Worm (Caenorhabditis elegans) whole organism, L1 larva: ENCODE results near the gene F13A2.5.

ENCODE experiments used
- C34B4.2 ChIP-seq: sonication (generic microtip); optimal IDR thresholded peaks from 2 replicates; lab custom pipeline; 2017; ENCODE audit warnings: mild to moderate bottlenecking, missing genetic modification characterization, missing compliant biosample characterization
- Y116A8C.19 ChIP-seq: sonication (generic microtip); optimal IDR thresholded peaks from 2 replicates; lab custom pipeline; 2016; ENCODE audit warnings: missing compliant biosample characterization, missing genetic modification characterization, borderline replicate concordance
- ama-1 ChIP-seq: fragments of 150-350 bp; optimal IDR thresholded peaks from 2 replicates; lab custom pipeline; 2014
- blmp-1 ChIP-seq: fragments of 150-350 bp; optimal IDR thresholded peaks from 2 replicates; lab custom pipeline; 2014; ENCODE audit warnings: missing biosample characterization, missing genetic modification characterization
- ceh-63 ChIP-seq: fragments of 200-800 bp; sonication (Bioruptor generic); optimal IDR thresholded peaks from 2 replicates; lab custom pipeline; 2018; ENCODE audit warnings: mild to moderate bottlenecking, missing genetic modification characterization, missing compliant biosample characterization
- ceh-8 ChIP-seq: fragments of 200-800 bp; sonication (Bioruptor generic); optimal IDR thresholded peaks from 2 replicates; lab custom pipeline; 2018; ENCODE audit warnings: mild to moderate bottlenecking, missing genetic modification characterization, moderate library complexity, missing compliant biosample characterization
- ceh-82 ChIP-seq, 3 experiments: fragments of 150-350 bp in 1 of 3; sonication (generic microtip) in 2 of 3; optimal IDR thresholded peaks; 2 replicates each; lab custom pipeline; 2014 to 2017; ENCODE audit warnings: missing biosample characterization in 3 of 3, missing genetic modification characterization in 3 of 3
- ces-1 ChIP-seq: fragments of 150-350 bp; optimal IDR thresholded peaks from 2 replicates; lab custom pipeline; 2014; ENCODE audit warnings: missing biosample characterization, missing genetic modification reagents, missing genetic modification characterization
- dsc-1 ChIP-seq: sonication (generic microtip); optimal IDR thresholded peaks from 2 replicates; lab custom pipeline; 2016; ENCODE audit warnings: mild to moderate bottlenecking, missing genetic modification characterization, missing compliant biosample characterization
- elt-2 ChIP-seq: sonication (generic microtip); optimal IDR thresholded peaks from 2 replicates; lab custom pipeline; 2016; ENCODE audit warnings: missing genetic modification characterization, mild to moderate bottlenecking, inconsistent platforms, missing compliant biosample characterization, missing genetic modification reagents
- elt-3 ChIP-seq, 6 experiments: fragments of 150-350 bp in 1 of 6; sonication (generic microtip); optimal IDR thresholded peaks; 2 replicates each; lab custom pipeline; 2017 to 2018; ENCODE audit warnings: missing biosample characterization in 6 of 6, missing genetic modification characterization in 6 of 6, inconsistent platforms in 1 of 6
- fkh-10 ChIP-seq: sonication (generic microtip); optimal IDR thresholded peaks from 2 replicates; lab custom pipeline; 2017; ENCODE audit warnings: missing biosample characterization, missing genetic modification reagents, missing genetic modification characterization
- grh-1 ChIP-seq: fragments of 200-800 bp; sonication (Bioruptor generic); IDR thresholded peaks from 2 replicates; pipeline ENCODE4 v1.3.6; 2022; ENCODE audit warnings: missing genetic modification reagents, missing genetic modification characterization, missing compliant biosample characterization
- hlh-17 ChIP-seq: fragments of 200-800 bp; sonication (Bioruptor generic); optimal IDR thresholded peaks from 2 replicates; lab custom pipeline; 2018; ENCODE audit warnings: missing genetic modification characterization, mild to moderate bottlenecking, missing compliant biosample characterization, moderate library complexity, borderline replicate concordance
- irx-1 ChIP-seq: sonication (generic microtip); optimal IDR thresholded peaks from 2 replicates; lab custom pipeline; 2016; ENCODE audit warnings: missing genetic modification characterization, missing compliant biosample characterization
- jun-1 ChIP-seq: fragments of 150-350 bp; optimal IDR thresholded peaks from 2 replicates; lab custom pipeline; 2014; ENCODE audit warnings: missing biosample characterization, missing genetic modification reagents, missing genetic modification characterization
- lin-13 ChIP-seq: fragments of 150-350 bp; optimal IDR thresholded peaks from 2 replicates; lab custom pipeline; 2014; ENCODE audit warnings: missing biosample characterization, missing genetic modification reagents, missing genetic modification characterization
- lin-14 ChIP-seq: fragments of 200-800 bp; sonication (Bioruptor generic); optimal IDR thresholded peaks from 2 replicates; lab custom pipeline; 2018; ENCODE audit warnings: mild to moderate bottlenecking, missing genetic modification characterization, moderate library complexity, missing compliant biosample characterization
- lir-3 ChIP-seq: sonication (generic microtip); optimal IDR thresholded peaks from 2 replicates; lab custom pipeline; 2016; ENCODE audit warnings: mild to moderate bottlenecking, missing genetic modification characterization, moderate library complexity, missing compliant biosample characterization; ENCODE audit not compliant: poor library complexity
- lsy-2 ChIP-seq, 2 experiments: fragments of 150-350 bp; optimal IDR thresholded peaks; 2 replicates each; lab custom pipeline; 2014; ENCODE audit warnings: missing biosample characterization in 2 of 2, missing genetic modification characterization in 2 of 2
- mep-1 ChIP-seq: fragments of 150-350 bp; optimal IDR thresholded peaks from 2 replicates; lab custom pipeline; 2014; ENCODE audit warnings: missing biosample characterization, missing genetic modification characterization
- nhr-11 ChIP-seq: fragments of 150-350 bp; optimal IDR thresholded peaks from 2 replicates; lab custom pipeline; 2014; ENCODE audit warnings: missing biosample characterization, missing genetic modification characterization
- nhr-47 ChIP-seq: sonication (generic microtip); optimal IDR thresholded peaks from 2 replicates; lab custom pipeline; 2016; ENCODE audit warnings: mild to moderate bottlenecking, missing genetic modification characterization, moderate library complexity, missing compliant biosample characterization
- nhr-71 ChIP-seq: sonication (generic microtip); optimal IDR thresholded peaks from 2 replicates; lab custom pipeline; 2016; ENCODE audit warnings: mild to moderate bottlenecking, missing genetic modification characterization, moderate library complexity, missing compliant biosample characterization
- nhr-77 ChIP-seq: fragments of 150-350 bp; optimal IDR thresholded peaks from 2 replicates; lab custom pipeline; 2014; ENCODE audit warnings: missing biosample characterization, missing genetic modification characterization
- nhr-84 ChIP-seq: sonication (generic microtip); optimal IDR thresholded peaks from 2 replicates; lab custom pipeline; 2017; ENCODE audit warnings: missing biosample characterization, missing genetic modification characterization
- pag-3 ChIP-seq: sonication (generic microtip); optimal IDR thresholded peaks from 2 replicates; lab custom pipeline; 2017; ENCODE audit warnings: missing genetic modification characterization, mild to moderate bottlenecking, missing compliant biosample characterization, antibody characterized with exemption, borderline replicate concordance; ENCODE audit not compliant: insufficient read depth
- rnt-1 ChIP-seq: sonication (generic microtip); optimal IDR thresholded peaks from 2 replicates; lab custom pipeline; 2016; ENCODE audit warnings: mild to moderate bottlenecking, missing genetic modification characterization, moderate library complexity, missing compliant biosample characterization
- skn-1 ChIP-seq: fragments of 150-350 bp; optimal IDR thresholded peaks from 2 replicates; lab custom pipeline; 2014; ENCODE audit warnings: missing biosample characterization, missing genetic modification characterization
- sptf-1 ChIP-seq: fragments of 150-350 bp; optimal IDR thresholded peaks from 2 replicates; lab custom pipeline; 2014; ENCODE audit warnings: missing biosample characterization, missing genetic modification characterization
- tbx-2 ChIP-seq: sonication (generic microtip); optimal IDR thresholded peaks from 2 replicates; lab custom pipeline; 2016; ENCODE audit warnings: missing genetic modification characterization, missing compliant biosample characterization
- unc-30 ChIP-seq: sonication (generic microtip); optimal IDR thresholded peaks from 2 replicates; lab custom pipeline; 2017; ENCODE audit warnings: missing biosample characterization, missing genetic modification characterization
- unc-86 ChIP-seq: sonication (generic microtip); optimal IDR thresholded peaks from 2 replicates; lab custom pipeline; 2016; ENCODE audit warnings: missing genetic modification characterization, missing compliant biosample characterization
- xbp-1 ChIP-seq: sonication (generic microtip); optimal IDR thresholded peaks from 2 replicates; lab custom pipeline; 2016; ENCODE audit warnings: missing genetic modification characterization, missing compliant biosample characterization

The F13A2.5 gene

DNA sequence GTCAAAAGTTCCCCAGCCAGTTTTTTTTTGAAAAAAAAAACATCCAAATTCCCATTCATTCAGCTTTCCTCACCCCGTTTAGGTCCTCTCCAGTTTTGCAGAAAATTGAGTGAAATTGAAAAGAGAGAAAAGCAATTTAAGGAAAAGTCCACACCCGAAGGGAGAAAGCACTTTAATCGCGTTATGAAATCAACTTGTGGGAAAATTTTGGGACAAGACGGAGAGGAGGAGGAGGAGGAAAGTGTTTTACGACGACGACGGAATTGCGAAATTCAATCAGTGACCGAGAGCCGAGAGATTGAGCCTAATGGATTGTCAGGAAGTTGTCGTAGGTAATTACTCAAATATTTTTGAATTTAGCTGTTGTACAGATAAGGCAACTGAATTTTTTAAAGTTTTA, 44.4 kb downstream of the F13A2.5 start:
- TF ChIP-seq C34B4.2 (tag; lab: Kevin White, UChicago) (no peak), lin-13 (GFP tag; lab: Kevin White, UChicago) (no peak), fkh-10 (GFP tag; lab: Kevin White, UChicago) (no peak), elt-2 (tag; lab: Kevin White, UChicago) (no peak), tbx-2 (tag; lab: Kevin White, UChicago) (peak; percentile 64), pag-3 (tag; lab: Kevin White, UChicago) (no peak), ceh-8 (peak; percentile 49), jun-1 (no peak), ceh-82 (tag; optimal IDR thresholded peaks at IDR 0.05; lab: Kevin White, UChicago) (peak in 2 of 3 experiments; percentile 15 to 56), nhr-47 (tag; lab: Kevin White, UChicago) (peak; percentile 22), ceh-63 (GFP tag; lab: Kevin White, UChicago) (no peak), nhr-11 (no peak), lir-3 (tag; lab: Kevin White, UChicago) (no peak), grh-1 (no peak), ama-1 (lab: Kevin White, UChicago) (no peak), Y116A8C.19 (no peak), nhr-84 (tag; lab: Kevin White, UChicago) (no peak), elt-3 (tag; optimal IDR thresholded peaks at IDR 0.05; lab: Kevin White, UChicago) (no peak), rnt-1 (tag; lab: Kevin White, UChicago) (peak; percentile 6), hlh-17 (GFP tag; lab: Kevin White, UChicago) (no peak), nhr-71 (peak; percentile 46), blmp-1 (tag; lab: Kevin White, UChicago) (peak; percentile 93), xbp-1 (tag; lab: Kevin White, UChicago) (no peak), irx-1 (peak; percentile 21), unc-30 (tag; lab: Kevin White, UChicago) (no peak), sptf-1 (tag; lab: Kevin White, UChicago) (no peak), lin-14 (GFP tag; lab: Kevin White, UChicago) (peak; percentile 80), skn-1 (tag; lab: Kevin White, UChicago) (peak; percentile 38), ces-1 (GFP tag; lab: Kevin White, UChicago) (peak; percentile 36), lsy-2 (tag; optimal IDR thresholded peaks at IDR 0.05; lab: Kevin White, UChicago) (peak in 1 of 2 experiments; percentile 36), unc-86 (no peak), mep-1 (tag; lab: Kevin White, UChicago) (peak; percentile 7), dsc-1 (no peak)
- TF ChIP-seq, all 84 proteins: peak for 13

- TF ChIP-seq nhr-71 (peak; percentile 24), lin-14 (GFP tag; lab: Kevin White, UChicago) (peak; percentile 52), rnt-1 (tag; lab: Kevin White, UChicago) (no peak), nhr-77 (tag; lab: Kevin White, UChicago) (no peak), blmp-1 (tag; lab: Kevin White, UChicago) (no peak), lir-3 (tag; lab: Kevin White, UChicago) (no peak)
Measured at ce11 chrV:4356047-4356612, 45.6 kb downstream of the F13A2.5 start.
